Worm (Caenorhabditis elegans): ENCODE results near the gene rpn-5.

ce11 chrII:4747697-4748096 is 49.5 kb upstream of the rpn-5 start:
- TF ChIP-seq lin-13 (GFP tag; optimal IDR thresholded peaks at IDR 0.05) (no peak), ceh-82 (tag; optimal IDR thresholded peaks at IDR 0.05) (no peak), zag-1 (tag; optimal IDR thresholded peaks at IDR 0.05) (no peak), unc-39 (tag; optimal IDR thresholded peaks at IDR 0.05) (no peak), egl-27 (tag; optimal IDR thresholded peaks at IDR 0.05) (no peak), ztf-4 (tag; optimal IDR thresholded peaks at IDR 0.05) (no peak), dmd-4 (tag; optimal IDR thresholded peaks at IDR 0.05) (no peak), mab-5 (tag; optimal IDR thresholded peaks at IDR 0.05) (no peak), snpc-4 (tag; optimal IDR thresholded peaks at IDR 0.05) (no peak), C34F6.9 (tag; optimal IDR thresholded peaks at IDR 0.05) (no peak), lsy-2 (tag; optimal IDR thresholded peaks at IDR 0.05) (no peak)

Measured in whole organism, L2 larva.